Fruit fly (Drosophila melanogaster): Measurements from ENCODE around the gene Gapdh2.

Gene Gapdh2

dm6 chrX:15834594-15835236 lies 33.2 kb upstream of the Gapdh2 start:
- TF ChIP-seq BtbVII (GFP tag; optimal IDR thresholded peaks at IDR 0.05) (peak; percentile 24), cg (GFP tag; optimal IDR thresholded peaks at IDR 0.05) (peak; percentile 95), CG32767 (GFP tag; IDR thresholded peaks at IDR 0.05) (peak; percentile 79), nerfin-1 (tag; optimal IDR thresholded peaks at IDR 0.05) (peak; percentile 75), CG13624 (GFP tag; optimal IDR thresholded peaks at IDR 0.05) (no peak), Nf-YB (GFP tag; optimal IDR thresholded peaks at IDR 0.05) (peak; percentile 16), gce (GFP tag; IDR thresholded peaks at IDR 0.05) (no peak), wdn (GFP tag; IDR thresholded peaks at IDR 0.05) (no peak), CG10267 (tag; optimal IDR thresholded peaks at IDR 0.05) (no peak), YL-1 (GFP tag; optimal IDR thresholded peaks at IDR 0.05) (peak; percentile 44), D (optimal IDR thresholded peaks at IDR 0.05) (peak; percentile 45), D (GFP tag; optimal IDR thresholded peaks at IDR 0.05) (no peak), CG34422 (GFP tag; IDR thresholded peaks at IDR 0.05) (peak; percentile 18; the same call in 1 of the 3 replicates), Trl (optimal IDR thresholded peaks at IDR 0.05) (peak; percentile 89 to 96), Trl (GFP tag; optimal IDR thresholded peaks at IDR 0.05) (peak; percentile 5), CG7745 (tag; optimal IDR thresholded peaks at IDR 0.05) (peak; percentile 21), CG18764 (GFP tag; optimal IDR thresholded peaks at IDR 0.05) (no peak), sens (GFP tag) (peak; percentile 50), CG34376 (GFP tag; optimal IDR thresholded peaks at IDR 0.05) (peak; percentile 49), phol (tag; optimal IDR thresholded peaks at IDR 0.05) (peak; percentile 92), zf30C (GFP tag; optimal IDR thresholded peaks at IDR 0.05) (no peak), D19B (GFP tag; optimal IDR thresholded peaks at IDR 0.05) (peak; percentile 55), chinmo (GFP tag; IDR thresholded peaks at IDR 0.05; ENCODE audit: partially characterized antibody) (peak; percentile 51; the same call in 1 of the 4 replicates), MESR4 (GFP tag; optimal IDR thresholded peaks at IDR 0.05) (peak; percentile 60), ewg (GFP tag; optimal IDR thresholded peaks at IDR 0.05) (peak; percentile 9), Doc3 (GFP tag; IDR thresholded peaks at IDR 0.05; ENCODE audit: partially characterized antibody) (no peak), yki (optimal IDR thresholded peaks at IDR 0.05) (peak; percentile 28), CG1832 (GFP tag; optimal IDR thresholded peaks at IDR 0.05) (no peak), kay (GFP tag; optimal IDR thresholded peaks at IDR 0.05) (peak; percentile 81), row (GFP tag; IDR thresholded peaks at IDR 0.05) (peak; percentile 18; the same call in 1 of the 3 replicates), CG8359 (GFP tag; optimal IDR thresholded peaks at IDR 0.05; ENCODE audit: borderline replicate concordance) (no peak), CG4730 (GFP tag; IDR thresholded peaks at IDR 0.05) (no peak), fru (optimal IDR thresholded peaks at IDR 0.05) (no peak), hbn (GFP tag; IDR thresholded peaks at IDR 0.05; ENCODE audit: partially characterized antibody) (peak; percentile 39; the same call in 1 of the 2 replicates), tll (GFP tag; optimal IDR thresholded peaks at IDR 0.05) (peak in 1 of 2 experiments; percentile 13), lov (optimal IDR thresholded peaks at IDR 0.05) (no peak), lov (GFP tag; IDR thresholded peaks at IDR 0.05) (no peak), CG15514 (GFP tag; optimal IDR thresholded peaks at IDR 0.05) (peak; percentile 0), Rfx (GFP tag; IDR thresholded peaks at IDR 0.05) (no peak), nom (GFP tag; optimal IDR thresholded peaks at IDR 0.05) (peak; percentile 57), Optix (GFP tag; IDR thresholded peaks at IDR 0.05) (no peak), Taf1 (GFP tag; IDR thresholded peaks at IDR 0.05) (no peak), CG15479 (GFP tag; optimal IDR thresholded peaks at IDR 0.05) (peak; percentile 17), lbe (GFP tag; optimal IDR thresholded peaks at IDR 0.05) (peak; percentile 52), crol (GFP tag; IDR thresholded peaks at IDR 0.05) (0 out of 2 replicates have a peak, but pooled peaks have one; percentile 9), CG8765 (GFP tag; IDR thresholded peaks at IDR 0.05) (no peak)
